Worm (Caenorhabditis elegans) whole organism, young adult: ENCODE measurements around the gene R12B2.2.

Experiments used
- B0261.1 ChIP-seq: sonication (generic microtip); optimal IDR thresholded peaks from 2 replicates; lab custom pipeline; 2016; ENCODE audit warnings: mild to moderate bottlenecking, missing genetic modification characterization, moderate library complexity, missing compliant biosample characterization
- Y95B8A.8 ChIP-seq: fragments of 200-800 bp; sonication (Bioruptor generic); IDR thresholded peaks from 2 replicates; pipeline ENCODE4 v1.3.6; 2022; ENCODE audit warnings: missing genetic modification reagents, missing genetic modification characterization, missing compliant biosample characterization
- ama-1 ChIP-seq, 3 experiments: fragments of 150-350 bp in 1 of 3; sonication (generic microtip) in 2 of 3; optimal IDR thresholded peaks; 2 replicates each; lab custom pipeline; 2014 to 2018; ENCODE audit warnings: missing biosample characterization in 2 of 3, missing genetic modification characterization in 2 of 3, missing genetic modification reagents in 2 of 3
- attf-3 ChIP-seq: fragments of 200-800 bp; sonication (Bioruptor generic); conservative IDR thresholded peaks from 2 replicates; pipeline ENCODE4 v1.3.6; 2022; ENCODE audit warnings: missing genetic modification reagents, missing genetic modification characterization, missing compliant biosample characterization
- ceh-27 ChIP-seq: fragments of 200-800 bp; sonication (Bioruptor generic); optimal IDR thresholded peaks from 2 replicates; lab custom pipeline; 2018; ENCODE audit warnings: mild to moderate bottlenecking, missing genetic modification characterization, moderate library complexity, missing compliant biosample characterization
- ceh-91 ChIP-seq: fragments of 200-800 bp; sonication (Bioruptor generic); IDR thresholded peaks from 2 replicates; pipeline ENCODE4 v1.3.6; 2022; ENCODE audit warnings: missing genetic modification reagents, missing genetic modification characterization, missing compliant biosample characterization
- dpff-1 ChIP-seq: sonication (generic microtip); optimal IDR thresholded peaks from 2 replicates; lab custom pipeline; 2017; ENCODE audit warnings: mild to moderate bottlenecking, missing genetic modification characterization, missing compliant biosample characterization
- dpl-1 ChIP-seq: fragments of 150-350 bp; optimal IDR thresholded peaks from 2 replicates; lab custom pipeline; 2014; ENCODE audit warnings: missing biosample characterization, missing genetic modification reagents, missing genetic modification characterization
- ets-4 ChIP-seq: fragments of 200-800 bp; sonication (Bioruptor generic); optimal IDR thresholded peaks from 2 replicates; lab custom pipeline; 2018; ENCODE audit warnings: mild to moderate bottlenecking, missing genetic modification characterization, missing compliant biosample characterization
- lin-40 ChIP-seq: sonication (generic microtip); optimal IDR thresholded peaks from 2 replicates; lab custom pipeline; 2016; ENCODE audit warnings: missing genetic modification characterization, mild to moderate bottlenecking, missing compliant biosample characterization, missing genotype, missing genetic modification reagents
- mes-4 ChIP-seq: sonication (generic microtip); optimal IDR thresholded peaks from 2 replicates; lab custom pipeline; 2016; ENCODE audit warnings: missing genotype, missing genetic modification characterization, missing compliant biosample characterization
- tbp1 ChIP-seq: fragments of 200-800 bp; sonication (Bioruptor generic); optimal IDR thresholded peaks from 2 replicates; lab custom pipeline; 2018; ENCODE audit warnings: mild to moderate bottlenecking, missing genetic modification characterization, missing compliant biosample characterization
- zim-3 ChIP-seq: sonication (generic microtip); optimal IDR thresholded peaks from 2 replicates; lab custom pipeline; 2017; ENCODE audit warnings: mild to moderate bottlenecking, missing genetic modification characterization, moderate library complexity, missing compliant biosample characterization

DNA sequence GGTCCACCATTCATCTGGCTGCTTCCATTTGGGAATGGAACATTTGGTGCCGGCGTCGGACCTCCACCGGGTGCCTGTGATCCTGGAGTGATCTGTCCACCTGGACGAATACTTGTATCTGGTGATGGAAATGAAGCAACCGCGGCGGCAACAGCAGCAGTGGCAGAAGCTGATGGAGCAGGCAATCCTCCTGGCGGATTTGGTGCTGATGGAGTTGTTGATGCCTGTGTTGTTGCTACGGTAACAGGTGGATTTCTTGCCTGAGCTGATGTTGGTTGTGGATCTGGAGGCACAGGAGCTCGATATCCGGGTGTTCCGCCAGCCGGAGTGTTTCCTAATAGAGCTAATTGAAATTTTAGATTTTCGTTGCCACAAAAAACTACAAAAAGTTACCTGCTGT is 25.6 kb downstream of the R12B2.2 start:
- TF ChIP-seq ceh-27 (GFP tag; lab: Kevin White, UChicago) (no peak), attf-3 (GFP tag; lab: Robert Waterston, UW) (no peak), Y95B8A.8 (GFP tag; lab: Robert Waterston, UW) (no peak), tbp1 (no peak), ceh-91 (no peak), mes-4 (tag; lab: Kevin White, UChicago) (no peak), dpl-1 (GFP tag; lab: Kevin White, UChicago) (no peak), lin-40 (tag; lab: Kevin White, UChicago) (no peak), dpff-1 (tag; lab: Kevin White, UChicago) (no peak), B0261.1 (tag; lab: Kevin White, UChicago) (no peak), zim-3 (tag; lab: Kevin White, UChicago) (no peak), ets-4 (GFP tag; lab: Kevin White, UChicago) (no peak), ama-1 (optimal IDR thresholded peaks at IDR 0.05; lab: Kevin White, UChicago) (no peak), ama-1 (GFP tag; optimal IDR thresholded peaks at IDR 0.05; lab: Kevin White, UChicago) (no peak)
